Fruit fly (Drosophila melanogaster) S2 (cell line): ENCODE data around the gene CAH7.

Experiments used
- CG8478 ChIP-seq: fragments of >200 bp; optimal IDR thresholded peaks from 2 replicates; lab custom pipeline; 2018
- CTCF ChIP-seq, 2 experiments: fragments of >200 bp; optimal IDR thresholded peaks; 2 replicates each; lab custom pipeline; 2018

dm6 chr3R:10119592-10119991 is 7.6 kb downstream of the CAH7 start:
- TF ChIP-seq CG8478 (lab: Kevin White, UChicago) = no peak
- no peak for TF ChIP-seq CTCF (optimal IDR thresholded peaks at IDR 0.05; lab: Kevin White, UChicago)
